Fruit fly (Drosophila melanogaster): ENCODE measurements around the gene Top2.

Top2 gene

DNA sequence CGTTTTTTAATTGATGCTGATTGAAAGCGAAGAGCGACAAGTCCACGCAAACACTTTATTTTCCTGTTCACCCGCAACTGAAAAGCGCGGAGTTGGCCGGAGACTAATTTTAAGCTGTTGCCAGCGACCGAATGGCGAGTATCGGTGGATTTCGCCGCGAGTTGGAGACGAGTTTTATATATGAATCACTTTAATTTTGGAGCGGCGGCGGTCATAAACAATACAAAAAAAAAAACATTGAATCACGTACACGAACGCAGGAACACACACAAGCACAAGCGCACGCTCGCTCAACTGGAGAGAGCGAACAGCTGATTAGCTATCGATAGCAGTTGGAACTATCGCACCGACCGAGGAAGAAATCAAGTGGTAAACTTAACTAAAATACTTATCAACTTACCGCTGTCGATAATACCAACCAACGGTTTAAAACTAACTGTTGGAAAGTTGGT, 26.9 kb downstream of the Top2 start, which contains the start of gene Pax:
Gene Pax, minus strand, starts transcription at position 267 of the 452 bp plus-strand sequence.
- TF ChIP-seq CG31365 (tag; optimal IDR thresholded peaks at IDR 0.05) (peak; percentile 75), kay (GFP tag; optimal IDR thresholded peaks at IDR 0.05) (peak; percentile 55), CG17186 (GFP tag; optimal IDR thresholded peaks at IDR 0.05) (peak; percentile 27), CTCF (GFP tag; optimal IDR thresholded peaks at IDR 0.05) (no peak), lab (GFP tag; optimal IDR thresholded peaks at IDR 0.05) (no peak), CG12104 (GFP tag; optimal IDR thresholded peaks at IDR 0.05) (no peak), MESR4 (GFP tag; optimal IDR thresholded peaks at IDR 0.05) (peak; percentile 21), CG4282 (GFP tag; optimal IDR thresholded peaks at IDR 0.05) (no peak), Stat92E (GFP tag; optimal IDR thresholded peaks at IDR 0.05) (peak in 1 of 3 experiments; percentile 33), Optix (GFP tag; IDR thresholded peaks at IDR 0.05) (no peak), CG14860 (GFP tag; IDR thresholded peaks at IDR 0.05; ENCODE audit: partially characterized antibody) (peak; percentile 85), Sin3A (optimal IDR thresholded peaks at IDR 0.05) (peak; percentile 34), peb (GFP tag; IDR thresholded peaks at IDR 0.05) (no peak), Lpt (GFP tag; optimal IDR thresholded peaks at IDR 0.05) (no peak), klu (GFP tag; IDR thresholded peaks at IDR 0.05) (no peak), CG17359 (tag; optimal IDR thresholded peaks at IDR 0.05) (no peak), CG11695 (GFP tag; IDR thresholded peaks at IDR 0.05) (no peak), CG42726 (GFP tag; IDR thresholded peaks at IDR 0.05; ENCODE audit: partially characterized antibody) (peak; percentile 98), ac (GFP tag; optimal IDR thresholded peaks at IDR 0.05) (no peak), Adf1 (GFP tag; IDR thresholded peaks at IDR 0.05) (no peak; the same call in 1 of the 2 replicates), br (optimal IDR thresholded peaks at IDR 0.05) (no peak), CG10979 (tag; optimal IDR thresholded peaks at IDR 0.05) (no peak), BtbVII (GFP tag; optimal IDR thresholded peaks at IDR 0.05) (no peak), caup (GFP tag; optimal IDR thresholded peaks at IDR 0.05; ENCODE audit: severe bottlenecking) (no peak), CG1024 (GFP tag; IDR thresholded peaks at IDR 0.05) (no peak), CG4854 (GFP tag; optimal IDR thresholded peaks at IDR 0.05) (no peak), CG10654 (GFP tag; optimal IDR thresholded peaks at IDR 0.05) (no peak), en (GFP tag; optimal IDR thresholded peaks at IDR 0.05) (no peak), chinmo (GFP tag; IDR thresholded peaks at IDR 0.05; ENCODE audit: partially characterized antibody) (peak; percentile 96), CG6254 (GFP tag; optimal IDR thresholded peaks at IDR 0.05) (no peak), Tbp (GFP tag; optimal IDR thresholded peaks at IDR 0.05) (no peak), Med (GFP tag) (peak; percentile 61), CG16779 (GFP tag; IDR thresholded peaks at IDR 0.05) (no peak), bbx (GFP tag; IDR thresholded peaks at IDR 0.05; ENCODE audit: partially characterized antibody) (peak; percentile 95), CG7839 (tag; optimal IDR thresholded peaks at IDR 0.05) (no peak), org-1 (GFP tag; optimal IDR thresholded peaks at IDR 0.05) (no peak), Dbx (GFP tag; IDR thresholded peaks at IDR 0.05) (0 out of 3 replicates have a peak, but pooled peaks have one; percentile 18), CG10321 (GFP tag; IDR thresholded peaks at IDR 0.05) (no peak), Hey (tag; optimal IDR thresholded peaks at IDR 0.05) (no peak), YL-1 (GFP tag; optimal IDR thresholded peaks at IDR 0.05) (peak; percentile 25), Bteb2 (GFP tag; optimal IDR thresholded peaks at IDR 0.05) (no peak), CG8388 (GFP tag; optimal IDR thresholded peaks at IDR 0.05) (no peak), CG8290 (GFP tag; optimal IDR thresholded peaks at IDR 0.05) (no peak), CG8290 (tag; optimal IDR thresholded peaks at IDR 0.05) (peak in 1 of 2 experiments; percentile 56), CG1647 (GFP tag; optimal IDR thresholded peaks at IDR 0.05) (no peak), dpn (GFP tag; optimal IDR thresholded peaks at IDR 0.05) (no peak), CG7372 (GFP tag; IDR thresholded peaks at IDR 0.05) (no peak), tup (GFP tag; optimal IDR thresholded peaks at IDR 0.05) (no peak), Kr (GFP tag; optimal IDR thresholded peaks at IDR 0.05) (no peak), CG13424 (tag; optimal IDR thresholded peaks at IDR 0.05) (no peak), Usf (GFP tag; optimal IDR thresholded peaks at IDR 0.05) (no peak), CG18262 (tag; optimal IDR thresholded peaks at IDR 0.05) (no peak), CG11723 (GFP tag; optimal IDR thresholded peaks at IDR 0.05) (no peak)

All from whole organism, embryonic.